Fruit fly (Drosophila melanogaster) whole organism, embryonic: ENCODE measurements around the gene CG5043.
A peak's percentile ranks its signal among the peaks of the same experiment; 100 is the strongest.

Experiments used
- C15 ChIP-seq: fragments of 200-800 bp; sonication (Bioruptor generic); IDR thresholded peaks from 3 replicates; pipeline ENCODE4 v1.3.6; 2022; ENCODE audit warnings: missing biosample characterization, missing genetic modification characterization
- CG10321 ChIP-seq: fragments of 200-800 bp; sonication (Bioruptor generic); IDR thresholded peaks from 2 replicates; pipeline ENCODE4 v1.3.6; 2022; ENCODE audit warnings: missing biosample characterization, missing genetic modification characterization
- CG11504 ChIP-seq: fragments of 200-800 bp; sonication (Bioruptor generic); optimal IDR thresholded peaks from 3 replicates; lab custom pipeline; 2019; ENCODE audit warnings: missing biosample characterization, mild to moderate bottlenecking, missing genetic modification characterization, moderate library complexity
- CG11696 ChIP-seq: fragments of 200-800 bp; sonication (Bioruptor generic); IDR thresholded peaks from 2 replicates; pipeline ENCODE4 v1.3.6; 2022; ENCODE audit warnings: missing biosample characterization, missing genetic modification characterization
- CG11723 ChIP-seq: fragments of 200-800 bp; sonication (Bioruptor generic); optimal IDR thresholded peaks from 2 replicates; lab custom pipeline; 2017; ENCODE audit warnings: missing biosample characterization, mild to moderate bottlenecking, missing genetic modification characterization
- CG12299 ChIP-seq: fragments of 200-800 bp; sonication (Bioruptor generic); optimal IDR thresholded peaks from 2 replicates; lab custom pipeline; 2018; ENCODE audit warnings: missing biosample characterization, mild to moderate bottlenecking, missing genetic modification characterization
- CG12769 ChIP-seq: fragments of 200-800 bp; sonication (Bioruptor generic); optimal IDR thresholded peaks from 2 replicates; lab custom pipeline; 2019; ENCODE audit warnings: missing biosample characterization, mild to moderate bottlenecking, missing genetic modification characterization, moderate library complexity
- CG14014 ChIP-seq: fragments of 200-800 bp; sonication (Bioruptor generic); IDR thresholded peaks from 2 replicates; pipeline ENCODE4 v1.3.6; 2022; ENCODE audit warnings: missing biosample characterization, missing genetic modification characterization
- CG14710 ChIP-seq: fragments of 200-800 bp; sonication (Bioruptor generic); optimal IDR thresholded peaks from 3 replicates; lab custom pipeline; 2019; ENCODE audit warnings: missing biosample characterization, mild to moderate bottlenecking, missing genetic modification characterization, moderate library complexity
- CG15601 ChIP-seq: fragments of 200-800 bp; sonication (Bioruptor generic); optimal IDR thresholded peaks from 3 replicates; lab custom pipeline; 2019; ENCODE audit warnings: missing biosample characterization, mild to moderate bottlenecking, missing genetic modification characterization, moderate library complexity
- CG1647 ChIP-seq: fragments of 200-800 bp; sonication (Bioruptor generic); optimal IDR thresholded peaks from 3 replicates; lab custom pipeline; 2016; ENCODE audit warnings: missing biosample characterization, missing genetic modification characterization
- CG2199 ChIP-seq: fragments of 200-800 bp; sonication (Bioruptor generic); IDR thresholded peaks from 3 replicates; pipeline ENCODE4 v1.3.6; 2022; ENCODE audit warnings: missing biosample characterization, missing genetic modification characterization
- CG30403 ChIP-seq: fragments of 200-800 bp; sonication (Bioruptor generic); optimal IDR thresholded peaks from 3 replicates; lab custom pipeline; 2016; ENCODE audit warnings: missing biosample characterization, missing genetic modification characterization
- CG3281 ChIP-seq: fragments of 200-800 bp; sonication (Bioruptor generic); optimal IDR thresholded peaks from 3 replicates; lab custom pipeline; 2017; ENCODE audit warnings: missing biosample characterization, mild to moderate bottlenecking, missing genetic modification characterization
- CG3847 ChIP-seq: fragments of 200-800 bp; sonication (Bioruptor generic); IDR thresholded peaks from 2 replicates; pipeline ENCODE4 v1.3.6; 2022; ENCODE audit warnings: missing biosample characterization, missing genetic modification characterization
- CG4820 ChIP-seq: fragments of 200-800 bp; sonication (Bioruptor generic); optimal IDR thresholded peaks from 3 replicates; lab custom pipeline; 2016; ENCODE audit warnings: missing biosample characterization, missing genetic modification characterization
- CG5245 ChIP-seq: fragments of 200-800 bp; sonication (Bioruptor generic); optimal IDR thresholded peaks from 3 replicates; lab custom pipeline; 2016; ENCODE audit warnings: missing biosample characterization, missing genetic modification characterization
- CG6791 ChIP-seq: fragments of 200-800 bp; sonication (Bioruptor generic); IDR thresholded peaks from 3 replicates; pipeline ENCODE4 v1.3.6; 2022; ENCODE audit warnings: missing biosample characterization, missing genetic modification characterization; ENCODE audit not compliant: partially characterized antibody
- CG7372 ChIP-seq: fragments of 200-800 bp; sonication (Bioruptor generic); IDR thresholded peaks from 2 replicates; pipeline ENCODE4 v1.3.6; 2022; ENCODE audit warnings: missing biosample characterization, missing genetic modification characterization
- CG8388 ChIP-seq: fragments of 200-800 bp; sonication (Bioruptor generic); optimal IDR thresholded peaks from 2 replicates; lab custom pipeline; 2019; ENCODE audit warnings: missing biosample characterization, mild to moderate bottlenecking, missing genetic modification characterization, moderate library complexity
- CG9215 ChIP-seq: fragments of 200-800 bp; sonication (Bioruptor generic); IDR thresholded peaks from 2 replicates; pipeline ENCODE4 v1.3.6; 2022; ENCODE audit warnings: missing biosample characterization, missing genetic modification characterization
- CHES-1-like ChIP-seq: fragments of 200-800 bp; sonication (Bioruptor generic); optimal IDR thresholded peaks from 2 replicates; lab custom pipeline; 2016; ENCODE audit warnings: missing biosample characterization, missing genetic modification characterization
- Dp ChIP-seq: fragments of 200-800 bp; sonication (Bioruptor generic); optimal IDR thresholded peaks from 2 replicates; lab custom pipeline; 2018; ENCODE audit warnings: missing biosample characterization, mild to moderate bottlenecking, missing genetic modification characterization, moderate library complexity
- Drgx ChIP-seq: fragments of 200-800 bp; sonication (Bioruptor generic); IDR thresholded peaks from 2 replicates; pipeline ENCODE4 v1.3.6; 2022; ENCODE audit warnings: missing biosample characterization, missing genetic modification characterization
- Ets97D ChIP-seq: fragments of 200-800 bp; sonication (Bioruptor generic); optimal IDR thresholded peaks from 3 replicates; lab custom pipeline; 2016; ENCODE audit warnings: missing biosample characterization, missing genetic modification characterization
- Hr39 ChIP-seq: fragments of >200 bp; optimal IDR thresholded peaks from 2 replicates; lab custom pipeline; 2017
- Hr51 ChIP-seq, 2 experiments: fragments of 200-800 bp; sonication (Bioruptor generic); optimal IDR thresholded peaks; 2 replicates in 1 of 2; 3 replicates in 1 of 2; lab custom pipeline; 2016 to 2018; ENCODE audit warnings: missing biosample characterization in 2 of 2, missing genetic modification characterization in 2 of 2, mild to moderate bottlenecking in 1 of 2, moderate library complexity in 1 of 2
- Hsf ChIP-seq: fragments of 200-800 bp; sonication (Bioruptor generic); optimal IDR thresholded peaks from 3 replicates; lab custom pipeline; 2016; ENCODE audit warnings: missing biosample characterization, missing genetic modification characterization
- Med ChIP-seq: fragments of 200-800 bp; sonication (Bioruptor generic); peaks from one replicate; lab custom pipeline; 2016; ENCODE audit warnings: missing biosample characterization, missing genetic modification characterization, mild to moderate bottlenecking, inconsistent platforms, moderate library complexity
- Nf-YB ChIP-seq: fragments of 200-800 bp; sonication (Bioruptor generic); optimal IDR thresholded peaks from 3 replicates; lab custom pipeline; 2019; ENCODE audit warnings: missing biosample characterization, mild to moderate bottlenecking, missing genetic modification characterization, moderate library complexity
- Nf-YC ChIP-seq: fragments of 200-800 bp; optimal IDR thresholded peaks from 3 replicates; lab custom pipeline; 2019; ENCODE audit warnings: missing biosample characterization, mild to moderate bottlenecking, missing genetic modification characterization, moderate library complexity
- Pdp1 ChIP-seq, 2 experiments: fragments of 200-800 bp; sonication (Bioruptor generic); optimal IDR thresholded peaks; 3 replicates each; lab custom pipeline; 2016; ENCODE audit warnings: missing biosample characterization in 2 of 2, missing genetic modification characterization in 2 of 2, mild to moderate bottlenecking in 1 of 2, moderate library complexity in 1 of 2
- Ptx1 ChIP-seq: fragments of 200-800 bp; sonication (Bioruptor generic); IDR thresholded peaks from 2 replicates; pipeline ENCODE4 v1.3.6; 2022; ENCODE audit warnings: missing biosample characterization, missing genetic modification characterization
- Tbp ChIP-seq: fragments of >200 bp; optimal IDR thresholded peaks from 2 replicates; lab custom pipeline; 2018; ENCODE audit warnings: missing biosample characterization, missing genetic modification characterization
- Usf ChIP-seq: fragments of 200-800 bp; sonication (Bioruptor generic); optimal IDR thresholded peaks from 2 replicates; lab custom pipeline; 2017; ENCODE audit warnings: missing genotype, missing biosample characterization, missing genetic modification characterization
- abd-A ChIP-seq: fragments of 200-800 bp; sonication (Bioruptor generic); optimal IDR thresholded peaks from 3 replicates; lab custom pipeline; 2019; ENCODE audit warnings: missing biosample characterization, mild to moderate bottlenecking, missing genetic modification characterization, moderate library complexity
- ci ChIP-seq: fragments of 200-800 bp; sonication (Bioruptor generic); IDR thresholded peaks from 3 replicates; pipeline ENCODE4 v1.3.6; 2022; ENCODE audit warnings: missing biosample characterization, missing genetic modification characterization
- croc ChIP-seq: fragments of 200-800 bp; sonication (Bioruptor generic); conservative IDR thresholded peaks from 3 replicates; pipeline ENCODE4 v1.3.6; 2022; ENCODE audit warnings: missing biosample characterization, missing genetic modification characterization
- dpn ChIP-seq, 2 experiments: fragments of 200-800 bp; sonication (Bioruptor generic); optimal IDR thresholded peaks; 3 replicates each; lab custom pipeline; 2016; ENCODE audit warnings: missing biosample characterization in 2 of 2, missing genetic modification characterization in 2 of 2
- en ChIP-seq: fragments of 200-800 bp; sonication (Bioruptor generic); optimal IDR thresholded peaks from 2 replicates; lab custom pipeline; 2016; ENCODE audit warnings: missing biosample characterization, missing genetic modification characterization
- gem ChIP-seq: fragments of 200-800 bp; sonication (Bioruptor generic); optimal IDR thresholded peaks from 2 replicates; lab custom pipeline; 2019; ENCODE audit warnings: missing biosample characterization, mild to moderate bottlenecking, missing genetic modification characterization, moderate library complexity
- nau ChIP-seq: fragments of 200-800 bp; sonication (Bioruptor generic); optimal IDR thresholded peaks from 3 replicates; lab custom pipeline; 2017; ENCODE audit warnings: missing biosample characterization, mild to moderate bottlenecking, missing genetic modification characterization, missing genetic modification reagents
- oc ChIP-seq: fragments of 200-800 bp; sonication (Bioruptor generic); optimal IDR thresholded peaks from 2 replicates; lab custom pipeline; 2018; ENCODE audit warnings: missing biosample characterization, mild to moderate bottlenecking, missing genetic modification characterization, moderate library complexity
- pzg ChIP-seq: fragments of 200-800 bp; sonication (Bioruptor generic); optimal IDR thresholded peaks from 3 replicates; lab custom pipeline; 2018; ENCODE audit warnings: missing biosample characterization, mild to moderate bottlenecking, missing genetic modification characterization, moderate library complexity
- salm ChIP-seq: fragments of 200-800 bp; sonication (Bioruptor generic); optimal IDR thresholded peaks from 2 replicates; lab custom pipeline; 2018; ENCODE audit warnings: missing biosample characterization, mild to moderate bottlenecking, missing genetic modification characterization
- sd ChIP-seq: fragments of 200-800 bp; sonication (Bioruptor generic); optimal IDR thresholded peaks from 3 replicates; lab custom pipeline; 2018; ENCODE audit warnings: missing biosample characterization, mild to moderate bottlenecking, missing genetic modification characterization, moderate library complexity
- trh ChIP-seq: fragments of 200-800 bp; sonication (Bioruptor generic); optimal IDR thresholded peaks from 2 replicates; lab custom pipeline; 2016; ENCODE audit warnings: missing biosample characterization, missing genetic modification characterization
- vvl ChIP-seq: fragments of 200-800 bp; sonication (Bioruptor generic); IDR thresholded peaks from 2 replicates; pipeline ENCODE4 v1.3.6; 2022; ENCODE audit warnings: missing biosample characterization, missing genetic modification characterization
- z ChIP-seq: fragments of 200-800 bp; sonication (Bioruptor generic); IDR thresholded peaks from 3 replicates; pipeline ENCODE4 v1.3.6; 2022; ENCODE audit warnings: missing biosample characterization, missing genetic modification characterization

CG5043 gene

DNA sequence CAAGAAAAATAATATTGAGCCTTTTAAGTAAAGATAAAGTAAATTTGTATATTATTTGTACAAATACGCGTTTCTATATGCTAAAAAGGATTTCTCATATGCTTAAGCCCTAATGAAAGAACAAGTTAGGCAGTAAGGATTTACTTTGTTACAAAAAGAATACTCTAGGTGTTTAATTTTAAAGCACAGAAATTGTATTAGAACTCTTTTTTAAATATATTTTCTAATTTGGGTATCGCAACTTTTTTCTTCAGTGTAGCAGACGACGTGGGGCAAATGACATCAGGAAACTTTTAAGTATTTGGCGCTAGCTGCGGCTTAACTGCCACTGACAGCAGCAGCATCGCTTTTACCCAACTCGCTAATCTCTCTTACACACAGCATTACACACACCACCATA lies 11.6 kb upstream of the CG5043 start (continued):
- TF ChIP-seq oc (tag; lab: Kevin White, UChicago): peak; percentile 13
- TF ChIP-seq en (GFP tag; lab: Kevin White, UChicago): no peak
- TF ChIP-seq Nf-YB (GFP tag; lab: Kevin White, UChicago): no peak
- no peak for TF ChIP-seq CG10321 (GFP tag; lab: Robert Waterston, UW)
- no peak for TF ChIP-seq Ets97D (GFP tag; lab: Kevin White, UChicago)
- TF ChIP-seq C15 (GFP tag; lab: Robert Waterston, UW): no peak
- TF ChIP-seq CG30403: no peak
- TF ChIP-seq CG12299 (tag; lab: Kevin White, UChicago): no peak
- TF ChIP-seq croc (GFP tag; lab: Robert Waterston, UW): no peak
- TF ChIP-seq Tbp (GFP tag; lab: Kevin White, UChicago): no peak
- no peak for TF ChIP-seq salm (tag; lab: Kevin White, UChicago)
- TF ChIP-seq gem (tag; lab: Kevin White, UChicago): peak; percentile 39

DNA sequence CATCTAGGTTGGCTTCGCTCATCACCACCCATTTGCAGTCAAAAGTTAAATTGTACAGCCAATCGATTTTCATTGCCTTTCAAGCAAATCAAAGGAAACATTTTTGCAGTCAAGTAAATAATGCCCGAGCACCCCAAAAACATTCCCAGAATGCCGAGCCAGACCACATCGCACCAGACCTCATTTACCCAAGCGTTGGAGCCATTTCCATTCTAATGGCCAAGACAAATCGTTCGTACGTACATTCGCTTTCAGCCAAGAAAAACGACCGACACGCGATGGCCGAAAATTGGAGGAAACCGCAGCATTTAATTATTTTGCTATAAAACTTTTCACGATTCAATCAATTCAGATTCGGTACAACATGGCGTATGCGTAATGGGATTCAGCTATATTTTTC lies 8.7 kb upstream of the CG5043 start:
- TF ChIP-seq CG3281 (GFP tag; lab: Kevin White, UChicago) (no peak), CG2199 (peak; percentile 96), Hsf (GFP tag; lab: Kevin White, UChicago) (no peak), CG7372 (peak; percentile 67), CG14710 (no peak), Pdp1 (GFP tag; optimal IDR thresholded peaks at IDR 0.05; lab: Kevin White, UChicago) (peak in 1 of 2 experiments; percentile 0), CG5245 (GFP tag; lab: Kevin White, UChicago) (no peak), z (GFP tag; lab: Robert Waterston, UW) (no peak), CG6791 (no peak), sd (peak; percentile 76), abd-A (peak; percentile 2), CG12769 (tag; lab: Kevin White, UChicago) (peak; percentile 40), ci (GFP tag; lab: Robert Waterston, UW) (0 out of 3 replicates have a peak, but pooled peaks have one; percentile 6)

DNA sequence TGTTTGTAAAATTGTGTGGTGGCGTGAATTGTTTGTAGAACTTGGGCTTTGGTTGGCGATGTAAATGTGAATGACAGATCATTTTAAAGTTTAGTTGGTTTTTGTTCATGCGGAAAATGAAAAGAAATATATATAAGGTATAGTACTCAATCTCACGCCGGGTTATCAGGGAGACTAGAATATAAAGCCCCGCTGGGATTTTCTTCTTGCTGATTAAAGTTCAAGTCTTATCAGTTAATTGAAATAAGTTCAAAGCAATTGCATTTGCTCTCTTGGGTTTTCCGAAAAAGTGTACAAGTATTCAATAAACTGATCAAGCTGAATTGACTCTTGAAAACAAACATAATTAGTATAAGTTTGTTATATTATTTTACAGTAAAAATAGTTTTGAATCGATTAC lies 8.2 kb upstream of the CG5043 start:
- TF ChIP-seq CHES-1-like (GFP tag; lab: Kevin White, UChicago): no peak
- no peak for TF ChIP-seq CG9215 (GFP tag; lab: Robert Waterston, UW)
- no peak for TF ChIP-seq vvl (GFP tag; lab: Robert Waterston, UW)
- TF ChIP-seq CG11723 (GFP tag; lab: Kevin White, UChicago): no peak
- no peak for TF ChIP-seq Nf-YC (tag; lab: Kevin White, UChicago)
- no peak for TF ChIP-seq trh (GFP tag; lab: Kevin White, UChicago)
- no peak for TF ChIP-seq CG1647 (GFP tag; lab: Kevin White, UChicago)
- TF ChIP-seq, all 482 proteins: peak for 0

DNA sequence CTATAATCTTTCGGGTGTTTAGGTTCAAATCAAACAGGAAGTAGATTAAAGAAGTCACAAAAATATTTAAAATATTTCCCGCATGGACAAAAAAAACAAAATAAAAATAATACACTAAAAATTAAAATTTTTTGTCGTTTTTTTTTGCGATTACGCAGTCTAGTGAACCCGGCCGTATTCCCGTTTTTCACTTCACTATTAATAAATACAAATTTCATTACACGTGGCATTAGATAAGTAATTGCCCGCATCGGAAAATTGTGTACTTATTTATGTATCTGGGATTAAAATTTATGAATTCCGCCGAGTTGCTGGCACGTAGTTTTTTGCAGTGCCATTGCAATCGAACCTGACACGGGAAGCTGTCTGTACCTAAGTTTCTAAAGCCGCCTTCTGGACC lies 6.5 kb upstream of the CG5043 start:
- no peak for TF ChIP-seq pzg (GFP tag; lab: Kevin White, UChicago)
- TF ChIP-seq dpn (GFP tag; optimal IDR thresholded peaks at IDR 0.05; lab: Kevin White, UChicago): no peak
- no peak for TF ChIP-seq Dp (GFP tag; lab: Kevin White, UChicago)
- peak in 1 of 2 experiments; percentile 22 for TF ChIP-seq Hr51 (GFP tag; optimal IDR thresholded peaks at IDR 0.05; lab: Kevin White, UChicago)
- TF ChIP-seq CG14014 (GFP tag; lab: Robert Waterston, UW): no peak
- no peak for TF ChIP-seq CG11696
- TF ChIP-seq Med (GFP tag; lab: Kevin White, UChicago): peak; percentile 73
- TF ChIP-seq CG15601 (tag; lab: Kevin White, UChicago): no peak
- no peak for TF ChIP-seq Hr39 (lab: Kevin White, UChicago)
- TF ChIP-seq Drgx (GFP tag; lab: Robert Waterston, UW): no peak
- no peak for TF ChIP-seq CG4820 (GFP tag; lab: Kevin White, UChicago)
- TF ChIP-seq Ptx1 (GFP tag; lab: Robert Waterston, UW): peak; percentile 44; the same call in 1 of the 2 replicates
- TF ChIP-seq CG3847 (GFP tag; lab: Robert Waterston, UW): no peak
- TF ChIP-seq CG11504 (tag; lab: Kevin White, UChicago): peak; percentile 15
- TF ChIP-seq CG8388: no peak
- TF ChIP-seq Usf (GFP tag; lab: Kevin White, UChicago): no peak
- TF ChIP-seq nau (GFP tag; lab: Kevin White, UChicago): no peak
